Worm (Caenorhabditis elegans) whole organism, L4 larva: Measurements from ENCODE around the gene nifk-1.

Source experiments
- D1046.2 ChIP-seq: fragments of 200-800 bp; sonication (Bioruptor generic); IDR thresholded peaks from 2 replicates; pipeline ENCODE4 v1.3.6; 2022; ENCODE audit warnings: missing genetic modification characterization, missing compliant biosample characterization
- F10B5.3 ChIP-seq: sonication (generic microtip); optimal IDR thresholded peaks from 2 replicates; lab custom pipeline; 2016; ENCODE audit warnings: mild to moderate bottlenecking, missing genetic modification characterization, missing compliant biosample characterization
- F26F4.8 ChIP-seq: fragments of 200-800 bp; sonication (Bioruptor generic); conservative IDR thresholded peaks from 2 replicates; pipeline ENCODE4 v1.3.6; 2022; ENCODE audit warnings: missing genetic modification characterization, missing compliant biosample characterization
- F44E2.7 ChIP-seq: fragments of 200-800 bp; sonication (Bioruptor generic); IDR thresholded peaks from 2 replicates; pipeline ENCODE4 v2.1.2; 2022; ENCODE audit warnings: missing genetic modification characterization, missing compliant biosample characterization
- R02D3.7 ChIP-seq: fragments of 150-350 bp; sonication (generic microtip); optimal IDR thresholded peaks from 3 replicates; lab custom pipeline; 2014; ENCODE audit warnings: missing biosample characterization, missing genetic modification characterization
- Y48G9A.11 ChIP-seq: fragments of 200-800 bp; sonication (Bioruptor generic); IDR thresholded peaks from 2 replicates; pipeline ENCODE4 v1.3.6; 2022; ENCODE audit warnings: missing genetic modification reagents, missing genetic modification characterization, missing compliant biosample characterization
- Y5F2A.4 ChIP-seq: fragments of 200-800 bp; sonication (Bioruptor generic); optimal IDR thresholded peaks from 2 replicates; lab custom pipeline; 2018; ENCODE audit warnings: mild to moderate bottlenecking, missing genetic modification characterization, missing compliant biosample characterization
- Y75B8A.6 ChIP-seq: fragments of 200-800 bp; sonication (Bioruptor generic); IDR thresholded peaks from 2 replicates; pipeline ENCODE4 v1.3.6; 2022; ENCODE audit warnings: missing genetic modification reagents, missing genetic modification characterization, missing compliant biosample characterization
- ZK337.2 ChIP-seq: fragments of 200-800 bp; sonication (Bioruptor generic); IDR thresholded peaks from 2 replicates; pipeline ENCODE4 v1.3.6; 2022; ENCODE audit warnings: missing genetic modification reagents, missing genetic modification characterization, missing compliant biosample characterization
- ama-1 ChIP-seq: fragments of 150-350 bp; optimal IDR thresholded peaks from 2 replicates; lab custom pipeline; 2014; ENCODE audit warnings: inconsistent platforms, mixed read lengths
- ceh-28 ChIP-seq: fragments of 150-350 bp; optimal IDR thresholded peaks from 2 replicates; lab custom pipeline; 2014; ENCODE audit warnings: missing biosample characterization, missing genetic modification reagents, missing genetic modification characterization
- ceh-32 ChIP-seq: sonication (generic microtip); optimal IDR thresholded peaks from 2 replicates; lab custom pipeline; 2016; ENCODE audit warnings: mild to moderate bottlenecking, missing genetic modification characterization, missing compliant biosample characterization; ENCODE audit not compliant: poor library complexity
- ceh-82 ChIP-seq: sonication (generic microtip); optimal IDR thresholded peaks from 2 replicates; lab custom pipeline; 2017; ENCODE audit warnings: missing biosample characterization, missing genetic modification characterization
- ces-1 ChIP-seq: fragments of 150-350 bp; sonication (generic microtip); optimal IDR thresholded peaks from 4 replicates; lab custom pipeline; 2014; ENCODE audit warnings: missing biosample characterization, missing genetic modification reagents, missing genetic modification characterization
- daf-12 ChIP-seq: fragments of 150-350 bp; optimal IDR thresholded peaks from 2 replicates; lab custom pipeline; 2014; ENCODE audit warnings: missing biosample characterization, missing genetic modification reagents, missing genetic modification characterization
- daf-8 ChIP-seq: fragments of 200-800 bp; sonication (Bioruptor generic); IDR thresholded peaks from 2 replicates; pipeline ENCODE4 v1.3.6; 2022; ENCODE audit warnings: missing genetic modification characterization, missing compliant biosample characterization
- dmd-8 ChIP-seq: fragments of 200-800 bp; sonication (Bioruptor generic); IDR thresholded peaks from 2 replicates; pipeline ENCODE4 v1.3.6; 2022; ENCODE audit warnings: missing genetic modification characterization, missing compliant biosample characterization
- dmd-9 ChIP-seq: fragments of 200-800 bp; sonication (Bioruptor generic); IDR thresholded peaks from 2 replicates; pipeline ENCODE4 v1.3.6; 2022; ENCODE audit warnings: missing genetic modification reagents, missing genetic modification characterization, missing compliant biosample characterization
- egl-27 ChIP-seq: sonication (generic microtip); optimal IDR thresholded peaks from 3 replicates; lab custom pipeline; 2017; ENCODE audit warnings: missing biosample characterization, missing genetic modification reagents, missing genetic modification characterization
- egl-43 ChIP-seq: fragments of 200-800 bp; sonication (Bioruptor generic); IDR thresholded peaks from 2 replicates; pipeline ENCODE4 v1.3.6; 2022; ENCODE audit warnings: missing genetic modification reagents, missing genetic modification characterization, missing compliant biosample characterization
- fos-1 ChIP-seq: fragments of 150-350 bp; optimal IDR thresholded peaks from 2 replicates; lab custom pipeline; 2014; ENCODE audit warnings: missing biosample characterization, missing genetic modification characterization
- hif-1 ChIP-seq, 2 experiments: sonication (generic microtip); optimal IDR thresholded peaks; 2 replicates each; lab custom pipeline; 2016 to 2017; ENCODE audit warnings: missing compliant biosample characterization in 2 of 2, missing genetic modification characterization in 2 of 2, missing genetic modification reagents in 2 of 2, missing genotype in 2 of 2, mild to moderate bottlenecking in 1 of 2
- hlh-11 ChIP-seq: fragments of 200-800 bp; sonication (Bioruptor generic); optimal IDR thresholded peaks from 2 replicates; lab custom pipeline; 2018; ENCODE audit warnings: mild to moderate bottlenecking, missing genetic modification characterization, missing compliant biosample characterization
- jun-1 ChIP-seq: fragments of 150-350 bp; optimal IDR thresholded peaks from 2 replicates; lab custom pipeline; 2014; ENCODE audit warnings: missing biosample characterization, missing genetic modification reagents, missing genetic modification characterization
- lin-1 ChIP-seq: fragments of 200-800 bp; sonication (Bioruptor generic); IDR thresholded peaks from 2 replicates; pipeline ENCODE4 v1.3.6; 2022; ENCODE audit warnings: missing genetic modification reagents, missing genetic modification characterization, missing compliant biosample characterization
- lin-38 ChIP-seq: fragments of 200-800 bp; sonication (Bioruptor generic); IDR thresholded peaks from 2 replicates; pipeline ENCODE4 v1.3.6; 2022; ENCODE audit warnings: missing genetic modification reagents, missing genetic modification characterization, missing compliant biosample characterization
- lin-39 ChIP-seq: fragments of 150-350 bp; optimal IDR thresholded peaks from 2 replicates; lab custom pipeline; 2014; ENCODE audit warnings: missing biosample characterization, missing genetic modification reagents, missing genetic modification characterization
- nhr-102 ChIP-seq: sonication (generic microtip); optimal IDR thresholded peaks from 2 replicates; lab custom pipeline; 2016; ENCODE audit warnings: mild to moderate bottlenecking, missing genetic modification characterization, moderate library complexity, missing compliant biosample characterization
- nhr-237 ChIP-seq: sonication (generic microtip); optimal IDR thresholded peaks from 2 replicates; lab custom pipeline; 2017; ENCODE audit warnings: missing biosample characterization, missing genetic modification characterization
- nhr-48 ChIP-seq: sonication (generic microtip); optimal IDR thresholded peaks from 2 replicates; lab custom pipeline; 2016; ENCODE audit warnings: mild to moderate bottlenecking, missing genetic modification characterization, missing compliant biosample characterization
- nhr-77 ChIP-seq: fragments of 150-350 bp; optimal IDR thresholded peaks from 2 replicates; lab custom pipeline; 2014; ENCODE audit warnings: missing biosample characterization, missing genetic modification characterization
- php-3 ChIP-seq: fragments of 200-800 bp; sonication (Bioruptor generic); IDR thresholded peaks from 2 replicates; pipeline ENCODE4 v1.3.6; 2022; ENCODE audit warnings: missing genetic modification reagents, missing genetic modification characterization, missing compliant biosample characterization
- rbr-2 ChIP-seq: sonication (generic microtip); optimal IDR thresholded peaks from 2 replicates; lab custom pipeline; 2016; ENCODE audit warnings: missing genotype, missing genetic modification characterization, missing compliant biosample characterization
- snpc-1.2 ChIP-seq: fragments of 200-800 bp; sonication (Bioruptor generic); IDR thresholded peaks from 2 replicates; pipeline ENCODE4 v1.3.6; 2022; ENCODE audit warnings: missing genetic modification reagents, missing genetic modification characterization, missing compliant biosample characterization
- spr-3 ChIP-seq: fragments of 200-800 bp; sonication (Bioruptor generic); optimal IDR thresholded peaks from 2 replicates; lab custom pipeline; 2018; ENCODE audit warnings: mild to moderate bottlenecking, missing genetic modification characterization, missing compliant biosample characterization
- tag-97 ChIP-seq: fragments of 200-800 bp; sonication (Bioruptor generic); IDR thresholded peaks from 2 replicates; pipeline ENCODE4 v1.3.6; 2022; ENCODE audit warnings: missing genetic modification characterization, missing compliant biosample characterization
- tra-1 ChIP-seq: fragments of 200-800 bp; sonication (Bioruptor generic); IDR thresholded peaks from 2 replicates; pipeline ENCODE4 v1.3.6; 2022; ENCODE audit warnings: missing genetic modification reagents, missing genetic modification characterization, missing compliant biosample characterization
- unc-130 ChIP-seq: sonication (generic microtip); optimal IDR thresholded peaks from 2 replicates; lab custom pipeline; 2016; ENCODE audit warnings: missing genetic modification reagents, missing genetic modification characterization, missing compliant biosample characterization
- unc-62 ChIP-seq, 3 experiments: fragments of 150-350 bp in 1 of 3; sonication (generic microtip); optimal IDR thresholded peaks in 2 of 3; peaks in 1 of 3; 1 replicate in 1 of 3; 2 replicates in 2 of 3; lab custom pipeline; 2014 to 2017; ENCODE audit warnings: missing biosample characterization in 3 of 3, missing genetic modification characterization in 3 of 3, missing genetic modification reagents in 3 of 3, missing genotype in 1 of 3
- vab-7 ChIP-seq: fragments of 200-800 bp; sonication (Bioruptor generic); IDR thresholded peaks from 2 replicates; pipeline ENCODE4 v1.3.6; 2022; ENCODE audit warnings: missing genetic modification reagents, missing genetic modification characterization, missing compliant biosample characterization
- zfp-2 ChIP-seq: sonication (generic microtip); optimal IDR thresholded peaks from 2 replicates; lab custom pipeline; 2016; ENCODE audit warnings: mild to moderate bottlenecking, missing genetic modification characterization, missing compliant biosample characterization
- zfp-3 ChIP-seq: fragments of 200-800 bp; sonication (Bioruptor generic); conservative IDR thresholded peaks from 2 replicates; pipeline ENCODE4 v1.3.6; 2022; ENCODE audit warnings: missing genetic modification reagents, missing genetic modification characterization, missing compliant biosample characterization
- zip-2 ChIP-seq: fragments of 150-350 bp; optimal IDR thresholded peaks from 2 replicates; lab custom pipeline; 2014; ENCODE audit warnings: missing biosample characterization, missing genetic modification characterization
- ztf-11 ChIP-seq: fragments of 150-350 bp; optimal IDR thresholded peaks from 2 replicates; lab custom pipeline; 2014; ENCODE audit warnings: missing biosample characterization, missing genetic modification characterization
- ztf-7 ChIP-seq: fragments of 150-350 bp; optimal IDR thresholded peaks from 2 replicates; lab custom pipeline; 2014; ENCODE audit warnings: missing biosample characterization, missing genetic modification characterization

The nifk-1 gene

DNA sequence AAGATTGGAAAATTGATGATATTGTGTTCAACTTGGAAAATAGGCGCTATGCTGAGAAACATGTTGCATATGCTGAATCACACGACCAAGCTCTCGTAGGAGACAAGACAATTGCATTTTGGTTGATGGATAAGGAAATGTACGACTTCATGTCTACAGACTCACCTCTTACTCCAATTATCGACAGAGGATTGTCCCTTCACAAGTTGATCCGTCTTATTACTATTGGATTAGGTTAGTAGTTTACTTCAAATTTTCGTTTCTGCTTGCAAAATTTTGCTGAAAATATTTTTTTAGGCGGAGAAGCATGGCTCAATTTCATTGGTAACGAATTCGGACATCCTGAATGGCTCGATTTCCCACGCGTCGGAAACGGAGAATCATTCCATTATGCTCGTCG is 3.8 kb upstream of the nifk-1 start:
- TF ChIP-seq Y48G9A.11 (GFP tag; lab: Robert Waterston, UW) (no peak), unc-62 (GFP tag; optimal IDR thresholded peaks at IDR 0.05 in 1 of 2; lab: Kevin White, UChicago) (peak in 1 of 2 experiments; percentile 92), unc-62 (tag; optimal IDR thresholded peaks at IDR 0.05; lab: Kevin White, UChicago) (no peak)
- TF ChIP-seq, all 104 proteins: peak for 1

DNA sequence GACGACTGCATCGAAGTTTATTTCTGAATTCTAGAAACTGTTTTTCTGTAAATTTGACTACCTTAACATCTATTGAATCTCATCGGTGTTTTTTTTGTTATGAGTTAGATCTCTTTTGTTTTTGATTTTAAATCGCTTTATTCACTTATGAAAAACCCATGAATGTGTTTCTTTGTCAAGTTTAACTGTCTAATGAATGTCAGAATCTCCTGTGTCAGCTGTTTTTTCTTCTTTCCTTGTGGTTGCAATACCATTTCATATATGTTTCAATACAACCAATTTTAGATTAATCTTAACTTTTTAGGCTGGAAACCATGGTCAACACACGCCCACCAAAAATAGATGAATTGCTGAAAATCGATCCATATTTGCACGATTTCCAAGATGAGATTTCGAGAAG is 1.9 kb upstream of the nifk-1 start, which contains the start of gene T04A8.7:
T04A8.7 (plus strand) TSS at position 301 of the 400 bp plus-strand sequence.
- peak; percentile 59 for TF ChIP-seq ama-1
- TF ChIP-seq unc-62 (GFP tag; optimal IDR thresholded peaks at IDR 0.05 in 1 of 2; lab: Kevin White, UChicago) = peak in 1 of 2 experiments; percentile 67
- TF ChIP-seq unc-62 (tag; optimal IDR thresholded peaks at IDR 0.05; lab: Kevin White, UChicago) = no peak
- no peak for TF ChIP-seq F44E2.7 (GFP tag; lab: Robert Waterston, UW)

DNA sequence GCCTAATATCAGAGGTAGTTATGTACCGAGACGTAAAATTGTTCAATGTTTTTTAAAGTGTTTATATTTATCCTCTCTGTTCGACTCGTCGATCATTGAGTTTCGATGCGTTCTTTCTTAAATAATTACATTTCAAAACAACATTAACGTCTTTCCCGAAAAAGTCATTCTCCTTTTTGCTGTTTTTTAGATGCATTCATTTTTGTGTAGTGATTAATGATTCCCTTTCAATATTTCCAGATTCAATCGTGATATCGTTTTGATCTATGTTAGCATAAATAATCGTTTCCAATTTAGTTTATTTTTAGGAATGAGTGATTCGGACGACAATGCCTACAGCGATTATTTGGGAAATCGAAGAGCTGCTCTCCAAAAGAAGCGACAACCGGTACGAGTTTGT is 588 bp upstream of the nifk-1 start, which contains the start of gene T04A8.8:
T04A8.8 (plus strand) TSS at position 301 of the 400 bp plus-strand sequence.
- TF ChIP-seq fos-1 (tag; lab: Kevin White, UChicago) = no peak
- TF ChIP-seq D1046.2 (GFP tag; lab: Robert Waterston, UW) = no peak
- TF ChIP-seq ztf-11 = no peak
- no peak for TF ChIP-seq egl-43 (GFP tag; lab: Robert Waterston, UW)
- no peak for TF ChIP-seq tra-1 (GFP tag; lab: Robert Waterston, UW)
- no peak for TF ChIP-seq nhr-48
- TF ChIP-seq hif-1 (tag; optimal IDR thresholded peaks at IDR 0.05; lab: Kevin White, UChicago) = no peak
- no peak for TF ChIP-seq R02D3.7 (tag; lab: Kevin White, UChicago)
- no peak for TF ChIP-seq F10B5.3
- no peak for TF ChIP-seq dmd-9 (GFP tag; lab: Robert Waterston, UW)

DNA sequence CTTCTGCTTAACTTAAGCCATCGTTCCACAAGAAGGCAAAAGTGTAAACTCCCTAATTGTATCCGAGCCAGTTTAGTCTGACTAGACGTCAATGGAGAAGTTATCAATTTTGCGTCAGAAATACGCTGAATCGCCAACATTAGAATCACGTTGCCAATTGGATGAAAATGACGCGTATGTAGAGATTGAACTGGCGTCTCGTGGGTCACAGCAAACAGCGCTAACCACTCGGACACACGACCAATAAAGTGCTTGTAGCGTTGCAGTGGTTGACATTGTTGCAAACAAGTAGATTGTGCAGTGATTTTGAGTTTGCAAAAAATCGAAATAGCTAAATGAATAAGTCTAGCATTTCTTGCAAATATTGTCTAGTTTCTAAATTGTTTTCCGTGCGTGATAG is 3.5 kb downstream of the nifk-1 start:
- no peak for TF ChIP-seq ZK337.2 (GFP tag; lab: Robert Waterston, UW)
- no peak for TF ChIP-seq ztf-11
- TF ChIP-seq hif-1 (tag; optimal IDR thresholded peaks at IDR 0.05; lab: Kevin White, UChicago) = peak in 1 of 2 experiments; percentile 74
- TF ChIP-seq ceh-82 = no peak
- peak; percentile 59 for TF ChIP-seq nhr-102 (tag; lab: Kevin White, UChicago)
- peak; percentile 83 for TF ChIP-seq spr-3 (GFP tag; lab: Kevin White, UChicago)
- peak; percentile 84 for TF ChIP-seq dmd-9 (GFP tag; lab: Robert Waterston, UW)
- TF ChIP-seq nhr-77 (tag; lab: Kevin White, UChicago) = peak; percentile 18
- no peak for TF ChIP-seq egl-27
- peak; percentile 66 for TF ChIP-seq rbr-2 (tag; lab: Kevin White, UChicago)
- peak; percentile 56 for TF ChIP-seq zfp-2 (tag; lab: Kevin White, UChicago)
- no peak for TF ChIP-seq ces-1 (GFP tag; lab: Kevin White, UChicago)
- peak; percentile 76 for TF ChIP-seq hlh-11 (tag; lab: Kevin White, UChicago)
- TF ChIP-seq Y5F2A.4 (GFP tag; lab: Kevin White, UChicago) = peak; percentile 75
- peak; percentile 81 for TF ChIP-seq snpc-1.2 (GFP tag; lab: Robert Waterston, UW)
- TF ChIP-seq zip-2 (tag; lab: Kevin White, UChicago) = peak; percentile 56
- TF ChIP-seq daf-12 = no peak
- TF ChIP-seq jun-1 (tag; lab: Kevin White, UChicago) = peak; percentile 28
- peak; percentile 96 for TF ChIP-seq F26F4.8 (GFP tag; lab: Robert Waterston, UW)
- TF ChIP-seq lin-1 (GFP tag; lab: Robert Waterston, UW) = peak; percentile 86
- TF ChIP-seq Y75B8A.6 (GFP tag; lab: Robert Waterston, UW) = no peak; the same call in 1 of the 2 replicates
- TF ChIP-seq unc-130 (GFP tag; lab: Kevin White, UChicago) = peak; percentile 84
- peak; percentile 86 for TF ChIP-seq zfp-3 (GFP tag; lab: Robert Waterston, UW)
- no peak for TF ChIP-seq ceh-28 (tag; lab: Kevin White, UChicago)
- TF ChIP-seq vab-7 (GFP tag; lab: Robert Waterston, UW) = peak; percentile 91
- TF ChIP-seq tag-97 (GFP tag; lab: Robert Waterston, UW) = no peak
- TF ChIP-seq php-3 = peak; percentile 55
- no peak for TF ChIP-seq ceh-32 (tag; lab: Kevin White, UChicago)
- peak; percentile 75 for TF ChIP-seq ztf-7 (tag; lab: Kevin White, UChicago)
- TF ChIP-seq lin-38 = peak; percentile 83
- TF ChIP-seq daf-8 (GFP tag; lab: Robert Waterston, UW) = 0 out of 2 replicates have a peak, but pooled peaks have one; percentile 59
- peak; percentile 93 for TF ChIP-seq dmd-8 (GFP tag; lab: Robert Waterston, UW)
- no peak for TF ChIP-seq nhr-237
- TF ChIP-seq lin-39 (tag; lab: Kevin White, UChicago) = no peak
